Worm (Caenorhabditis elegans) whole organism, early embryonic: ENCODE measurements around the gene scp-1.

Experiments
- ceh-13 ChIP-seq: fragments of 200-800 bp; sonication (Bioruptor generic); optimal IDR thresholded peaks from 2 replicates; lab custom pipeline; 2018; ENCODE audit warnings: mild to moderate bottlenecking, missing genetic modification characterization, missing compliant biosample characterization
- flt-1 ChIP-seq: fragments of 200-800 bp; sonication (Bioruptor generic); IDR thresholded peaks from 2 replicates; pipeline ENCODE4 v1.3.6; 2022; ENCODE audit warnings: missing genetic modification characterization, missing compliant biosample characterization

The scp-1 gene

ce11 chrII:9385241-9385640 is 51.4 kb downstream of the scp-1 start, which contains the start of gene C06C3.7:
Gene C06C3.7, plus strand, starts transcription at chrII:9385541.
- TF ChIP-seq ceh-13 = no peak
- TF ChIP-seq flt-1 (GFP tag; lab: Robert Waterston, UW) = no peak
